Worm (Caenorhabditis elegans): ENCODE results near the gene Y75B8A.13.

The Y75B8A.13 gene

DNA sequence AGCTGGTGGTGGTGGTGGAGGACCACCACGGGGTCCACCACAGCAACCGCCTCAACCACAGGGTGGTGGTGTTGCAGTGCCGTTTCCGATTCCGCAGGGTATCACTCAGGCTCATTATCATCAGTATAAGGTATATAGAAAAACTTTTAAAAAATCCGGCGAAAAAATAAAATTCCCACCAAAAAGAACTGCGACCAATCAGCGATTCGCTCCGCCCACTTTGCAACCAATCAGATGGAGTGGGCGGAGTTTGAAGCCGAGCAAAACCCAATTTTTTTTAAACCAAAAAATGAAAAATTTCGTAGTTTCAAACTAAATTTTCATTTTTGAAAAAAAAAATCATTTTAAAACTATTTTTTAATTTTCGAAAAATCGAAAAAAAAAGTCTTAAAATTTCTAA, 54.6 kb downstream of the Y75B8A.13 start:
- TF ChIP-seq nhr-25 (tag; optimal IDR thresholded peaks at IDR 0.05; ENCODE audit: borderline replicate concordance, insufficient read depth) (no peak), aha-1 (tag) (peak; percentile 54), set-16 (GFP tag; IDR thresholded peaks at IDR 0.05) (peak; percentile 40; the same call in 1 of the 2 replicates), lin-1 (GFP tag; IDR thresholded peaks at IDR 0.05) (no peak), ctbp-1 (GFP tag; IDR thresholded peaks at IDR 0.05) (no peak), ceh-62 (tag; optimal IDR thresholded peaks at IDR 0.05) (no peak), mdl-1 (tag; optimal IDR thresholded peaks at IDR 0.05) (no peak), nhr-102 (tag; optimal IDR thresholded peaks at IDR 0.05) (no peak)

DNA sequence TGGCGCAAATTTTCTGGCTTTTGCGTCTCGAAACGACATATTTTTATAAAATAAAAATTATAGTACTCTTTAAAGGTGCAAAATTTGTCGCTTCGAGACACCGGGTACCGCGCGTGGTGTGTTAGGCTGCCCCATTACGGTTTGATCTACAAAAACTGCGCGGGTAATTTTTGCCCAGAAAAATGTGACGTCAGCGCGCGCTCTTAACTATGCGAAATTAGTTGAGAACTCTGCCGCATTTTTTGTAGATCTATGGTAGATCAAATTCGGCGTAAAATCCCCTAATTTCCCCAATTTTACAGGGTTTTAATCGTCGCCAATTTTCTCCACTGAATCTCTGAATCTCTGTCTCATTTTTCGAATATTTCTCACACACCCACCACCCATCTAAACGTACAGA, 55.0 kb downstream of the Y75B8A.13 start, which contains the start of gene Y75B8A.8:
TSS of gene Y75B8A.8 (plus strand) at position 301 of the 400 bp plus-strand sequence.
- TF ChIP-seq fos-1 (tag; optimal IDR thresholded peaks at IDR 0.05) (no peak), ZK546.5 (tag; optimal IDR thresholded peaks at IDR 0.05) (no peak), madf-5 (GFP tag; IDR thresholded peaks at IDR 0.05) (no peak), snpc-1.2 (GFP tag; IDR thresholded peaks at IDR 0.05) (no peak), saeg-2 (GFP tag; IDR thresholded peaks at IDR 0.05) (no peak), jun-1 (tag; optimal IDR thresholded peaks at IDR 0.05) (no peak), zfp-3 (GFP tag; conservative IDR thresholded peaks at IDR 0.05) (no peak), ceh-28 (tag; optimal IDR thresholded peaks at IDR 0.05) (no peak), dmd-8 (GFP tag; IDR thresholded peaks at IDR 0.05) (no peak), egl-27 (tag; optimal IDR thresholded peaks at IDR 0.05) (no peak), attf-4 (tag; optimal IDR thresholded peaks at IDR 0.05) (no peak), hlh-30 (tag; optimal IDR thresholded peaks at IDR 0.05; ENCODE audit: insufficient read depth) (no peak), Y5F2A.4 (GFP tag; optimal IDR thresholded peaks at IDR 0.05) (no peak), Y75B8A.6 (GFP tag; IDR thresholded peaks at IDR 0.05) (no peak), mdt-29 (GFP tag; IDR thresholded peaks at IDR 0.05) (no peak), daf-19 (GFP tag; conservative IDR thresholded peaks at IDR 0.05) (no peak), ztf-11 (tag; optimal IDR thresholded peaks at IDR 0.05) (no peak), lin-39 (tag; optimal IDR thresholded peaks at IDR 0.05) (no peak), egl-43 (GFP tag; IDR thresholded peaks at IDR 0.05) (no peak)

DNA sequence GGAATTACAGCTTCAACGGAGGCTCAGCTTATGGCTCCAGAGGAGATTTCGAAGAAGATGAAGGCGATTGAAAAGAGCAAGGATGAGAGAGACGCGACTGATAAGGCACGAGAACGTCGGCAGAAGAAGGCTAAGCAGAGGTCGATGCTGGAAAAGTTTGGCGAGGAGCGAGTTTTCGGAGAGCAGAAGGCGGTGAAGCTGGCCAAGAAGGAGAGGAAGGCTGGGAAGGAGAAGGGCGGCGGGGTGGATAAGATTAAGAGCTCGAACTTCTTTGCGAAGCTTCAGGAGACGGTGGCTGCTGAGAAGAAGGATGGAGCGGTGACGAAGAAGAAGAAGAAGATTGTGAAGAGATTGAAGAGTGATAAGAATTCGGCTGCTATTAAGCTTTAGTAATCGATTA, 56.3 kb downstream of the Y75B8A.13 start:
- 0 out of 2 replicates have a peak, but pooled peaks have one; percentile 22 for TF ChIP-seq egl-43 (GFP tag; IDR thresholded peaks at IDR 0.05)
- no peak for TF ChIP-seq hif-1 (tag; optimal IDR thresholded peaks at IDR 0.05)
- no peak for TF ChIP-seq F37D6.2 (tag; optimal IDR thresholded peaks at IDR 0.05)
- TF ChIP-seq set-16 (GFP tag; IDR thresholded peaks at IDR 0.05) = peak; percentile 81
- no peak for TF ChIP-seq tag-97 (GFP tag; IDR thresholded peaks at IDR 0.05)
- no peak for TF ChIP-seq dpl-1 (GFP tag; optimal IDR thresholded peaks at IDR 0.05)

DNA sequence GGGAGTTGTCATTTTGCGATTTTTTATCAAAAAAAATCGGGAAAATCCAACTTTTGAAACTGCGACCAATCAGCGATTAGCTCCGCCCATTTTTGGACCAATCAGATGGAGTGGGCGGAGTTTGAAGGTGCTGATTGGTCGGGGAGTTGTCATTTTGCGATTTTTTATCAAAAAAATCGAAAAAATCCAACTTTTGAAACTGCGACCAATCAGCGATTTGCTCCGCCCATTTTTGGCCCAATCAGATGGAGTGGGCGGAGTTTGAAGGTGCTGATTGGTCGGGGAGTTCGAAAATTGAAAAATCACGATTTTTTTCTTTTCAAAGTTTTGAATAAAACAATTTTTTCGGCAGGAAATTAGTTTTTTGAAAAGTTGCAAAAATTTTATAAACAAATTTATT, 57.9 kb downstream of the Y75B8A.13 start:
- TF ChIP-seq nhr-76 (tag; optimal IDR thresholded peaks at IDR 0.05) (no peak), gei-8 (GFP tag; optimal IDR thresholded peaks at IDR 0.05) (no peak), nhr-102 (tag; optimal IDR thresholded peaks at IDR 0.05) (no peak), F49E8.2 (tag; optimal IDR thresholded peaks at IDR 0.05; ENCODE audit: borderline replicate concordance) (no peak), mep-1 (tag; optimal IDR thresholded peaks at IDR 0.05) (no peak), hif-1 (tag; optimal IDR thresholded peaks at IDR 0.05) (no peak), pqm-1 (tag; optimal IDR thresholded peaks at IDR 0.05) (no peak), Y75B8A.6 (GFP tag; IDR thresholded peaks at IDR 0.05) (no peak), dmd-8 (GFP tag; IDR thresholded peaks at IDR 0.05) (no peak), zag-1 (tag; optimal IDR thresholded peaks at IDR 0.05) (no peak), unc-62 (GFP tag; optimal IDR thresholded peaks at IDR 0.05 in 1 of 2) (no peak), unc-62 (tag; optimal IDR thresholded peaks at IDR 0.05) (no peak), jun-1 (tag; optimal IDR thresholded peaks at IDR 0.05) (no peak), skn-1 (tag; optimal IDR thresholded peaks at IDR 0.05) (no peak), egl-27 (tag; optimal IDR thresholded peaks at IDR 0.05) (no peak), Y48G9A.11 (GFP tag; IDR thresholded peaks at IDR 0.05) (no peak), ces-1 (GFP tag; optimal IDR thresholded peaks at IDR 0.05) (no peak), ceh-32 (tag; optimal IDR thresholded peaks at IDR 0.05; ENCODE audit: poor library complexity) (no peak)

Measured in whole organism, L4 larva.